Worm (Caenorhabditis elegans): Measurements from ENCODE around the gene ZC518.8.

Gene ZC518.8

DNA sequence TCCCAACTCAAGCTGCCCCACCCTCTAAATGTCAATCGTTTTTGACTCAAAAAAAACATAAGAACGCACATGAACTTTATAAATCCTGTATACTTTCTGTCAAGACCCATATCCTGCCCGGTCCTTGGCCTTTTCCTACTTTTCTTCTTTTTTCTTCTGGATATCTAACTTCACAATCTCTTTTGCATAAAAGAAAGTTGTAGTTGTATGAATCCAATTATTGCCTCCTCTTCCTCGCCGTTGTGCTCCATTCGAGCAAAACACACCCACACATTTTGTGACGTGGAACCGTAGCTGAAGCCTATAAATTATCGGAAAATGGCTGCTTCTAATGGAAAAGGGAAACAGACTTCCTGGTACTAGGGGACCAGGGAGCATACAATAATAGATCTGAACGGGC is 11.5 kb downstream of the ZC518.8 start:
- TF ChIP-seq hmg-11 (tag; optimal IDR thresholded peaks at IDR 0.05) (no peak), fkh-10 (GFP tag; optimal IDR thresholded peaks at IDR 0.05) (peak; percentile 88)

DNA sequence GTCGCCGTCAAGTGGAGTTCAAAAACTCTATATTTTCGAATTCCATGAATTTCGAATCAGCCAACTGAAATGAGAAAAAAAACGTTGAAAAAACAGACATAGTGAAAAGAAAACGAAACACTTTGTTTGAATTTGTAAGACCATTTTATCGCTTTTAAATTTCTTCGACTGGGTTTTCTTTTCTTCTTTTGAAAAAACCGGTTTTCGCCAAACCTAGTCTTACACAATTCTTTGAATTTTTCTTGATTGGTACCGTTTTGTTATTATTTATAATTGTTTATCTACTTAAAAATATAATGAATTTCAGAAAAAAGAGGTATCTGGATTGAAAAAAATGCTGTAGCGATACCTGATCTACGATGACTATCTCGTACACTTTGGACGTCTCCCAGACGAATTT is 12.1 kb downstream of the ZC518.8 start, which contains the start of gene best-22:
Gene best-22, plus strand, starts transcription at position 301 of the 400 bp plus-strand sequence.
- TF ChIP-seq pha-4 (tag; optimal IDR thresholded peaks at IDR 0.05) (no peak), ama-1 (optimal IDR thresholded peaks at IDR 0.05) (no peak), nhr-67 (tag; optimal IDR thresholded peaks at IDR 0.05) (no peak), lsy-12 (tag; optimal IDR thresholded peaks at IDR 0.05) (no peak), nhr-11 (tag; optimal IDR thresholded peaks at IDR 0.05) (no peak), nfya-1 (tag; optimal IDR thresholded peaks at IDR 0.05; ENCODE audit: insufficient read depth) (no peak)

DNA sequence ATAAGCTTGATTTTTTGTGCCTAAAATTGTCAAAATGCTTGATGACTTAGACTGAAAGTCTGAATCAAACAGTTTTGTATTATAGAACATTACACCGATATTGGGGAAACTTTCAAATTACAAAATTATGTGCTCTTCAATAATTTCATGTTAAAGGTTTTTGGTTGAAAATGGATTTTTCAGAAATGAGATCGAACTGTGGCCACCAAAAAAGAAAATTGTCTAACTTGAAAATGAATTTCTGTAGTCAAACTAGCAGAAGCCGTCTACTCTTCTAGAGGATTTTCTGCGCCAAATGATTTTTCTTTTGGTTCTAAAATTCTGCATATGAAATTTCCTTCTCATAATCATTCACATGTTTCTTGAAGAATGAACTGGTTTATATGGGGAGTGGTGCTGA is 20.8 kb downstream of the ZC518.8 start:
- TF ChIP-seq pqm-1 (tag; optimal IDR thresholded peaks at IDR 0.05), result no peak
- no peak for TF ChIP-seq ceh-16 (tag; optimal IDR thresholded peaks at IDR 0.05)
- no peak for TF ChIP-seq nhr-77 (tag; optimal IDR thresholded peaks at IDR 0.05)

DNA sequence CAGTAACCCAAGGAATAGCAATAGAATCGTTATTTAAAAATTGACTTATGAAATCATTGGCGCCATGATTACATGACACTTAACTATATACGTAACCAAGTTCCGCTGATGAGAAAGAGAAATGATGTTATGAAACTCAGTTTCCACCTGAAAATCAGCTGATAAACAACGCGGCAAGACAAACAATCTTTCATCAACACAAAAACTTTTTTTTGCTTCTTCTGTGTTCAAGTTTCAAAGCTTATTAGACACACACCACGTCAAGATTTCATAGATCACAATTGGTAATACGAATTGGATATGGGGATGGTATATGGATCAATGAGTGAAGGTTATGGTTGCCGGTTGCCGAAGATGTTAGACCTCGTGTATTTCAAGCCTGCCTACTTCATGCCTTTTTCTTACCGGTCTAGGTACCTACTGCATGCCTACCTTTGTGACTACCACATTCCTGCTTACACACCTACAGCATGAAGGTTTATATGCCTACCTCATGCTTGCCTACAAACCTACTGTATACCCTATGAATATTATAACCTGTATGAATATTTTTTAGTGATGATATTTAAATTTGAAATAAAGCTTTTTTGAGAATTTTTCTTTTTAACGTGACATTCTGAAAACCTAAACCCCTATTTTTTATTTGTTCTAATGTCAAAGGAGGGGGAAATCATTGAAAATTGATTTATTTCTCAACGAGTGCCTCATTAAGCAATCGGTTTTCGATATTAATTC is 24.6 kb downstream of the ZC518.8 start, which contains the start of the genes F19B6.10 and wht-5:
Gene F19B6.10, plus strand, starts transcription at position 301 of the 735 bp plus-strand sequence.
Gene wht-5, plus strand, starts transcription at position 685 of the 735 bp plus-strand sequence.
- TF ChIP-seq nhr-25 (tag; optimal IDR thresholded peaks at IDR 0.05), result no peak
- no peak for TF ChIP-seq ceh-28 (tag; optimal IDR thresholded peaks at IDR 0.05)
- no peak for TF ChIP-seq skn-1 (tag; optimal IDR thresholded peaks at IDR 0.05)
- no peak for TF ChIP-seq fkh-10 (GFP tag; optimal IDR thresholded peaks at IDR 0.05)
- TF ChIP-seq sea-2 (GFP tag; optimal IDR thresholded peaks at IDR 0.05), result no peak
- TF ChIP-seq daf-12 (tag; optimal IDR thresholded peaks at IDR 0.05), result no peak
- no peak for TF ChIP-seq zag-1 (tag; optimal IDR thresholded peaks at IDR 0.05)

DNA sequence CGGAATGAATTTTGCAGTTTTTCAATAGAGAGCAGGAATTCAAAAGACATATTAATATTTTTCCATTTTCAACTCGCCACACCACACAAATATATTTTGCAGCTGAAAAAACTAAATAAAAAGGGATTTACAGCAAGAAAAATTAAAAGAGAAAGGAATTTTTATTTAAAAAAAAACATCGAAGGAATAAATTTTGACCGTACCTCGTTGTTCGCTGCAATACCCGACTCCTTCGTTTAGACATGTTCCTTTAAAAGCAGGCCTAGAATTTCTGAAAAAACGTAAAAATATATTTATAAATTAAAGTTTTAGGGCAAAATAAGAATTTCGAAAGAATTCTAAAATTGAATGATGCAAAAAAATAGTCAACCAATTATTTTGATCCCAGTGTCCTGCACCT is 25.9 kb downstream of the ZC518.8 start, which contains the start of gene F19B6.1:
Gene F19B6.1, minus strand, starts transcription at position 278 of the 400 bp plus-strand sequence.
- no peak for TF ChIP-seq nhr-11 (tag; optimal IDR thresholded peaks at IDR 0.05)
- no peak for TF ChIP-seq nfya-1 (tag; optimal IDR thresholded peaks at IDR 0.05; ENCODE audit: insufficient read depth)
- TF ChIP-seq lin-39 (tag; optimal IDR thresholded peaks at IDR 0.05), result no peak
- TF ChIP-seq nhr-67 (tag; optimal IDR thresholded peaks at IDR 0.05), result no peak
- no peak for TF ChIP-seq unc-39 (tag; optimal IDR thresholded peaks at IDR 0.05)
- TF ChIP-seq elt-2 (tag; optimal IDR thresholded peaks at IDR 0.05), result no peak
- no peak for TF ChIP-seq fkh-10 (GFP tag; optimal IDR thresholded peaks at IDR 0.05)

DNA sequence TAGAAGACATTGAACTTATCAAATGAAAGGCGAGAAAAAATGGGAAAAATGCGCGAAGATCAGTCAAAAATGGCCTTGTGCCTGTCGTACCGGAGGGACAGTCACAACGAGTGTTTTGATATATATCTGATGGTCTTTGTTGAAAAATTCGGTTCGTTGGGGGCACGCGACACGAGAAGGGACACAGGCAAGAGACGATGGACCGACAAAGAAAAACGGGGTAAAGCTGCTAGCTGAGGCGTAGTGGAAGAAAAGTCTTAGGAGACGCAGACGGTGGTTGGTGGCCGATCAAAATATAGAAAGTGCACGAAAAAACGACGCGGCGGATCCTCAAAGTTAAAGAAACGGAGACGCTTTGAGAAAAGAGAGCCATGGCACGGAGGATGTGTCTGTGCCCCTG is 26.5 kb downstream of the ZC518.8 start:
- TF ChIP-seq ceh-28 (tag; optimal IDR thresholded peaks at IDR 0.05) (no peak), lin-39 (tag; optimal IDR thresholded peaks at IDR 0.05) (peak; percentile 9), hmg-11 (tag; optimal IDR thresholded peaks at IDR 0.05) (peak; percentile 40), snpc-4 (tag; optimal IDR thresholded peaks at IDR 0.05) (peak; percentile 16), pha-4 (tag; optimal IDR thresholded peaks at IDR 0.05) (peak; percentile 27), lin-15B (tag; optimal IDR thresholded peaks at IDR 0.05) (peak; percentile 25), nhr-25 (tag; optimal IDR thresholded peaks at IDR 0.05) (peak; percentile 44), nfya-1 (tag; optimal IDR thresholded peaks at IDR 0.05; ENCODE audit: insufficient read depth) (peak; percentile 37), ztf-4 (tag; optimal IDR thresholded peaks at IDR 0.05) (no peak)

DNA sequence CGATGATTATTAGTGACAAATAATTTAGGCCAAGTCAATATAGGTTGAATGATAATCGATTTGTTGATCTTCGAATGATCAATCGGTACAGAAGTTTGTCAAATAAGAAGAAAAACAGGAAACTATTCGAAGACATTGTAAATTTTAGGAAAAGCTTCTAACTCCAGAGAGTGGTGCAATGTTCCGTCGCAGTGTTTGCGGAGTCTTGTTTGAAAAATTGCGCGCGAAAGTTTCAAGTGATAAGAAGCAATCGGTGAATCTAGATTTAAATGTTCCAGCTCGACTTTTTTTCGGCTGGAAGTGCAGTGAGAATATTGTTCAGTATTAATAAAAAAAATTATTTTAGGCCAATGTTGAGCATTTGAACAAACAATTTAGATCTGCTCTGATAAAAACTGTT is 27.0 kb downstream of the ZC518.8 start:
- TF ChIP-seq nfya-1 (tag; optimal IDR thresholded peaks at IDR 0.05; ENCODE audit: insufficient read depth) (peak; percentile 25), nhr-23 (tag; optimal IDR thresholded peaks at IDR 0.05) (no peak), pha-4 (tag; optimal IDR thresholded peaks at IDR 0.05) (peak; percentile 36)

DNA sequence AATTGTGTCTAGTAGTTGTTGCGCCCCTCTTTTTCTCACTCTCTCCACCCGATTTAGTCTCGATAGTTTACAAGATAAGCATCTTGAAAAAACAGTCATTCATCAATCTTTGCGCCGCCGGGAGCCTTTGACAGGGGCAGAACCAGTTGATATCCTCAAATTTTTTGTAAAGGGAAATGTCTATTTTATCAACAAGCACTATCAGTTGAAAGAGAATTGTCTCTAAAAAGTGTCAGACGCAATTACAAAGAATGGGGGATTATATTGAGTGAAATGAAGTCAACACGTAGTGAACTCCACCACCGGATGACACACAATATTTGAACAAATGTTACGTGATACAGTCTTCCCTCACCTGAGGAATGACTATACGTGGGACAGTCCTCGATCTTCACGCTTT is 27.6 kb downstream of the ZC518.8 start:
- TF ChIP-seq daf-12 (tag; optimal IDR thresholded peaks at IDR 0.05) (no peak), elt-2 (tag; optimal IDR thresholded peaks at IDR 0.05) (peak; percentile 27), elt-1 (tag; optimal IDR thresholded peaks at IDR 0.05) (peak; percentile 36), nhr-77 (tag; optimal IDR thresholded peaks at IDR 0.05) (no peak)

Data from whole organism, L3 larva.